Worm (Caenorhabditis elegans): ENCODE data around the gene tpst-1.

The tpst-1 gene

DNA sequence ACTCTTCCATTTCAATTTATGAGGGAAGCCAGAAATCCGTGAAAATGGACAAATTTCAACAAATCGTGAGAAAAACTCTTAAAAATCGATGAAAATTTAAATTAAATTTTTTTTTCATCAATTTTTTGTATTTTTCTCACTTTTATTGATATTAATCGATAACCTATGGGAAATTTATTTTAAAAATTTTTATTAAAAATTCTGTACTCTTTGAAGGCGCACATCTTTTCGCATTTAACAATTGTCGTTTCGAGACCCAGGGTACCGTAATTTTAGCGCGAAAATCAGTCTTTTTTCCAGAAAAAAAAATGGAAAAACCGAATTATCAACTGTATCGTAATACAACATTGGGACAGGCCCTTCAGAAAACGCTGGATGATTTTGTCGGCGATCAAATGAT lies 37.6 kb downstream of the tpst-1 start, which contains the start of gene gtf-2A2:
Gene gtf-2A2 (plus strand): TSS at position 301 of the 400 bp plus-strand sequence.
- TF ChIP-seq nhr-12 (tag; optimal IDR thresholded peaks at IDR 0.05) (no peak), nhr-6 (tag; optimal IDR thresholded peaks at IDR 0.05) (no peak), lsy-2 (tag; optimal IDR thresholded peaks at IDR 0.05) (no peak), fos-1 (tag; optimal IDR thresholded peaks at IDR 0.05) (no peak), nhr-237 (tag; optimal IDR thresholded peaks at IDR 0.05) (no peak), skn-1 (tag; optimal IDR thresholded peaks at IDR 0.05) (no peak), crh-2 (tag; optimal IDR thresholded peaks at IDR 0.05) (no peak)

DNA sequence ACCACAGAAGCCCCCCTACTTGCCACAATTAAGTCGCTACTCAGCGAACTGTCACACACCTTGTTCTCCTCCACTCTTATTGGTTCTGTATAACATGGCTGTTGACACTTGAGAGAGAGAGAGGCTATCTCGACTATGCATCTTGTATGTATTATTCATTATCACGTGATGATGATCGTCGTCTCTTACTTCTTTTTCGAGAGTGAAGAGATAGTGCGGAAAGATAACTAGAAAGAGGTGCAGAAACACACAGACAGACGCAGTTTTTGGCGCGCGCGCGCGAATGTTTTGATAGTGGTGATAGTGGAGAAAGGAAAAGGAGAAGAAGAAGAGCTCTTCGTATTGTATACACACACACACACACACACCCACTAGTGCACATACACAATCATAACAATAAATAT lies 45.1 kb downstream of the tpst-1 start:
- TF ChIP-seq nhr-10 (tag; optimal IDR thresholded peaks at IDR 0.05) (no peak), lin-11 (tag; optimal IDR thresholded peaks at IDR 0.05) (no peak), unc-62 (GFP tag; optimal IDR thresholded peaks at IDR 0.05) (no peak), Y55F3AM.14 (GFP tag; optimal IDR thresholded peaks at IDR 0.05) (no peak), elt-3 (tag; optimal IDR thresholded peaks at IDR 0.05) (no peak), nhr-6 (tag; optimal IDR thresholded peaks at IDR 0.05) (no peak), ztf-11 (tag; optimal IDR thresholded peaks at IDR 0.05) (no peak), sma-3 (GFP tag; optimal IDR thresholded peaks at IDR 0.05) (peak; percentile 91), gmeb-1 (tag; optimal IDR thresholded peaks at IDR 0.05) (peak; percentile 75), ztf-1 (GFP tag; conservative IDR thresholded peaks at IDR 0.05) (no peak), mbf-1 (tag; optimal IDR thresholded peaks at IDR 0.05) (no peak), nhr-77 (tag; optimal IDR thresholded peaks at IDR 0.05) (no peak), ZK546.5 (tag; optimal IDR thresholded peaks at IDR 0.05) (no peak), lin-13 (GFP tag; optimal IDR thresholded peaks at IDR 0.05) (peak; percentile 32), lsy-2 (tag; optimal IDR thresholded peaks at IDR 0.05) (peak in 1 of 2 experiments; percentile 72), dmd-4 (tag; optimal IDR thresholded peaks at IDR 0.05) (no peak), fos-1 (tag; optimal IDR thresholded peaks at IDR 0.05) (peak; percentile 93), ama-1 (optimal IDR thresholded peaks at IDR 0.05) (no peak), nhr-25 (tag; optimal IDR thresholded peaks at IDR 0.05) (peak; percentile 82), mab-5 (tag; optimal IDR thresholded peaks at IDR 0.05) (no peak), R02D3.7 (tag; optimal IDR thresholded peaks at IDR 0.05) (no peak), ceh-16 (tag; optimal IDR thresholded peaks at IDR 0.05) (peak; percentile 8), egl-27 (tag; optimal IDR thresholded peaks at IDR 0.05) (peak; percentile 72), sma-9 (GFP tag; optimal IDR thresholded peaks at IDR 0.05) (peak; percentile 90), sma-9 (tag; optimal IDR thresholded peaks at IDR 0.05) (no peak), ceh-82 (tag; optimal IDR thresholded peaks at IDR 0.05) (no peak), sem-4 (tag; optimal IDR thresholded peaks at IDR 0.05) (no peak), ztf-4 (tag; optimal IDR thresholded peaks at IDR 0.05) (no peak), nhr-23 (tag; optimal IDR thresholded peaks at IDR 0.05) (no peak), aly-2 (tag; optimal IDR thresholded peaks at IDR 0.05) (no peak), lin-39 (tag; optimal IDR thresholded peaks at IDR 0.05) (no peak), F13H6.1 (tag; optimal IDR thresholded peaks at IDR 0.05) (peak; percentile 82), unc-55 (GFP tag; optimal IDR thresholded peaks at IDR 0.05) (peak; percentile 49), elt-1 (tag; optimal IDR thresholded peaks at IDR 0.05) (peak; percentile 8), blmp-1 (tag; optimal IDR thresholded peaks at IDR 0.05; ENCODE audit: insufficient read depth) (no peak), nhr-21 (tag; optimal IDR thresholded peaks at IDR 0.05) (peak; percentile 75), alr-1 (tag; optimal IDR thresholded peaks at IDR 0.05) (no peak), mdl-1 (tag; optimal IDR thresholded peaks at IDR 0.05) (peak in 1 of 2 experiments; percentile 54), zag-1 (tag; optimal IDR thresholded peaks at IDR 0.05) (no peak), snpc-4 (tag; optimal IDR thresholded peaks at IDR 0.05) (no peak), skn-1 (tag; optimal IDR thresholded peaks at IDR 0.05) (peak; percentile 44), peb-1 (tag; optimal IDR thresholded peaks at IDR 0.05) (no peak), unc-39 (tag; optimal IDR thresholded peaks at IDR 0.05) (no peak), C34F6.9 (tag; optimal IDR thresholded peaks at IDR 0.05) (peak; percentile 53), nhr-129 (tag; optimal IDR thresholded peaks at IDR 0.05) (peak; percentile 88), nhr-12 (tag; optimal IDR thresholded peaks at IDR 0.05) (no peak), nhr-237 (tag; optimal IDR thresholded peaks at IDR 0.05) (no peak), crh-2 (tag; optimal IDR thresholded peaks at IDR 0.05) (peak; percentile 86)

All from whole organism, L2 larva.